Worm (Caenorhabditis elegans): ENCODE results near the gene T07D1.3.

ce11 chrX:2426932-2427331 lies 16.3 kb downstream of the T07D1.3 start:
- TF ChIP-seq rnt-1 (tag; optimal IDR thresholded peaks at IDR 0.05): no peak
- TF ChIP-seq nhr-11 (tag; optimal IDR thresholded peaks at IDR 0.05): no peak
- no peak for TF ChIP-seq lir-3 (tag; optimal IDR thresholded peaks at IDR 0.05; ENCODE audit: poor library complexity)
- TF ChIP-seq nhr-237 (tag; optimal IDR thresholded peaks at IDR 0.05): no peak
- no peak for TF ChIP-seq mdl-1 (tag; optimal IDR thresholded peaks at IDR 0.05)
- TF ChIP-seq blmp-1 (tag; optimal IDR thresholded peaks at IDR 0.05): no peak
